Fruit fly (Drosophila melanogaster) whole organism, prepupa: ENCODE data around the gene CG9702.

ENCODE experiments used
- CG3032 ChIP-seq: fragments of 200-800 bp; optimal IDR thresholded peaks from 2 replicates; lab custom pipeline; 2019; ENCODE audit warnings: missing biosample characterization, mild to moderate bottlenecking, missing genetic modification characterization, moderate library complexity
- CG4318 ChIP-seq: fragments of 200-800 bp; sonication (Bioruptor generic); optimal IDR thresholded peaks from 3 replicates; lab custom pipeline; 2017; ENCODE audit warnings: missing biosample characterization, mild to moderate bottlenecking, missing genetic modification characterization
- CG6276 ChIP-seq: fragments of 200-800 bp; sonication (Bioruptor generic); optimal IDR thresholded peaks from 2 replicates; lab custom pipeline; 2017; ENCODE audit warnings: missing biosample characterization, mild to moderate bottlenecking, missing genetic modification characterization
- CG6854 ChIP-seq: fragments of 200-800 bp; sonication (Bioruptor generic); optimal IDR thresholded peaks from 2 replicates; lab custom pipeline; 2017; ENCODE audit warnings: missing biosample characterization, mild to moderate bottlenecking, missing genetic modification characterization
- CG7368 ChIP-seq: fragments of 200-800 bp; sonication (Bioruptor generic); optimal IDR thresholded peaks from 3 replicates; lab custom pipeline; 2016; ENCODE audit warnings: missing biosample characterization, missing genetic modification characterization
- Met ChIP-seq: fragments of 200-800 bp; sonication (Bioruptor generic); optimal IDR thresholded peaks from 3 replicates; lab custom pipeline; 2016; ENCODE audit warnings: missing biosample characterization, missing genetic modification characterization
- OdsH ChIP-seq: fragments of 200-800 bp; sonication (Bioruptor generic); optimal IDR thresholded peaks from 3 replicates; lab custom pipeline; 2016; ENCODE audit warnings: missing biosample characterization, missing genetic modification characterization
- achi ChIP-seq: fragments of 200-800 bp; sonication (Bioruptor generic); optimal IDR thresholded peaks from 3 replicates; lab custom pipeline; 2016; ENCODE audit warnings: missing biosample characterization, missing genetic modification characterization
- dac ChIP-seq: fragments of 200-800 bp; sonication (Bioruptor generic); optimal IDR thresholded peaks from 2 replicates; lab custom pipeline; 2017; ENCODE audit warnings: missing biosample characterization, mild to moderate bottlenecking, missing genetic modification characterization
- dsx ChIP-seq: fragments of 200-800 bp; optimal IDR thresholded peaks from 3 replicates; lab custom pipeline; 2019; ENCODE audit warnings: missing biosample characterization, mild to moderate bottlenecking, missing genetic modification characterization, moderate library complexity; ENCODE audit not compliant: poor library complexity, severe bottlenecking

- TF ChIP-seq CG7368 (GFP tag; lab: Kevin White, UChicago) (no peak), CG6854 (GFP tag; lab: Kevin White, UChicago) (no peak), achi (GFP tag; lab: Kevin White, UChicago) (no peak), OdsH (GFP tag; lab: Kevin White, UChicago) (no peak), CG6276 (GFP tag; lab: Kevin White, UChicago) (no peak), CG3032 (tag; lab: Kevin White, UChicago) (no peak), dsx (GFP tag; lab: Kevin White, UChicago) (no peak), CG4318 (no peak), dac (GFP tag; lab: Kevin White, UChicago) (no peak), Met (GFP tag; lab: Kevin White, UChicago) (no peak)
Measured at dm6 chr3R:30579129-30579528, at the start of gene CG9702.
